Worm (Caenorhabditis elegans) whole organism, young adult: Measurements from ENCODE around the gene irld-39.
A peak's percentile ranks its signal among the peaks of the same experiment; 100 is the strongest.

Source experiments
- B0261.1 ChIP-seq: sonication (generic microtip); optimal IDR thresholded peaks from 2 replicates; lab custom pipeline; 2016; ENCODE audit warnings: mild to moderate bottlenecking, missing genetic modification characterization, moderate library complexity, missing compliant biosample characterization
- C06A6.2 ChIP-seq: fragments of 200-800 bp; sonication (Bioruptor generic); conservative IDR thresholded peaks from 2 replicates; pipeline ENCODE4 v1.3.6; 2022; ENCODE audit warnings: missing genetic modification characterization, missing compliant biosample characterization
- F23B12.7 ChIP-seq: sonication (generic microtip); optimal IDR thresholded peaks from 2 replicates; lab custom pipeline; 2017; ENCODE audit warnings: missing genetic modification characterization, mild to moderate bottlenecking, missing compliant biosample characterization, antibody characterized with exemption, moderate library complexity; ENCODE audit not compliant: insufficient read depth
- F33H1.4 ChIP-seq: fragments of 200-800 bp; sonication (Bioruptor generic); IDR thresholded peaks from 2 replicates; pipeline ENCODE4 v1.3.6; 2022; ENCODE audit warnings: missing genetic modification reagents, missing genetic modification characterization, missing compliant biosample characterization
- F49E8.2 ChIP-seq: sonication (generic microtip); optimal IDR thresholded peaks from 3 replicates; lab custom pipeline; 2017; ENCODE audit warnings: missing genetic modification characterization, mild to moderate bottlenecking, missing compliant biosample characterization, antibody characterized with exemption, moderate library complexity; ENCODE audit not compliant: insufficient read depth
- F57A8.1 ChIP-seq: fragments of 200-800 bp; sonication (Bioruptor generic); optimal IDR thresholded peaks from 2 replicates; lab custom pipeline; 2018; ENCODE audit warnings: mild to moderate bottlenecking, missing genetic modification characterization, moderate library complexity, missing compliant biosample characterization
- K12H6.12 ChIP-seq: fragments of 200-800 bp; sonication (Bioruptor generic); optimal IDR thresholded peaks from 2 replicates; lab custom pipeline; 2018; ENCODE audit warnings: mild to moderate bottlenecking, missing genetic modification characterization, missing compliant biosample characterization
- T26A5.8 ChIP-seq: sonication (generic microtip); optimal IDR thresholded peaks from 2 replicates; lab custom pipeline; 2016; ENCODE audit warnings: missing genetic modification characterization, missing compliant biosample characterization
- Y67H2A.10 ChIP-seq: fragments of 200-800 bp; sonication (Bioruptor generic); conservative IDR thresholded peaks from 2 replicates; pipeline ENCODE4 v1.3.6; 2022; ENCODE audit warnings: missing genetic modification reagents, missing genetic modification characterization, missing compliant biosample characterization
- ama-1 ChIP-seq, 3 experiments: fragments of 150-350 bp in 1 of 3; sonication (generic microtip) in 2 of 3; optimal IDR thresholded peaks; 2 replicates each; lab custom pipeline; 2014 to 2018; ENCODE audit warnings: missing biosample characterization in 2 of 3, missing genetic modification characterization in 2 of 3, missing genetic modification reagents in 2 of 3
- attf-6 ChIP-seq: fragments of 200-800 bp; sonication (Bioruptor generic); IDR thresholded peaks from 2 replicates; pipeline ENCODE4 v1.3.6; 2022; ENCODE audit warnings: missing genetic modification reagents, missing genetic modification characterization, missing compliant biosample characterization
- ceh-91 ChIP-seq: fragments of 200-800 bp; sonication (Bioruptor generic); IDR thresholded peaks from 2 replicates; pipeline ENCODE4 v1.3.6; 2022; ENCODE audit warnings: missing genetic modification reagents, missing genetic modification characterization, missing compliant biosample characterization
- die-1 ChIP-seq: sonication (generic microtip); optimal IDR thresholded peaks from 2 replicates; lab custom pipeline; 2016; ENCODE audit warnings: missing genotype, mild to moderate bottlenecking, missing genetic modification characterization, missing compliant biosample characterization
- dox-1 ChIP-seq: fragments of 200-800 bp; sonication (Bioruptor generic); IDR thresholded peaks from 2 replicates; pipeline ENCODE4 v1.3.6; 2022; ENCODE audit warnings: missing genetic modification reagents, missing genetic modification characterization, missing compliant biosample characterization
- dpff-1 ChIP-seq: sonication (generic microtip); optimal IDR thresholded peaks from 2 replicates; lab custom pipeline; 2017; ENCODE audit warnings: mild to moderate bottlenecking, missing genetic modification characterization, missing compliant biosample characterization
- ekl-4 ChIP-seq: fragments of 200-800 bp; sonication (Bioruptor generic); IDR thresholded peaks from 2 replicates; pipeline ENCODE4 v1.3.6; 2022; ENCODE audit warnings: missing genetic modification reagents, missing genetic modification characterization, missing compliant biosample characterization
- ets-4 ChIP-seq: fragments of 200-800 bp; sonication (Bioruptor generic); optimal IDR thresholded peaks from 2 replicates; lab custom pipeline; 2018; ENCODE audit warnings: mild to moderate bottlenecking, missing genetic modification characterization, missing compliant biosample characterization
- fkh-3 ChIP-seq: sonication (generic microtip); optimal IDR thresholded peaks from 2 replicates; lab custom pipeline; 2016; ENCODE audit warnings: mild to moderate bottlenecking, missing genetic modification characterization, missing compliant biosample characterization
- lag-1 ChIP-seq: fragments of 200-800 bp; sonication (Bioruptor generic); IDR thresholded peaks from 2 replicates; pipeline ENCODE4 v1.3.6; 2022; ENCODE audit warnings: missing genetic modification reagents, missing genetic modification characterization, missing compliant biosample characterization
- let-526 ChIP-seq: fragments of 200-800 bp; sonication (Bioruptor generic); IDR thresholded peaks from 2 replicates; pipeline ENCODE4 v1.3.6; 2022; ENCODE audit warnings: missing genetic modification reagents, missing genetic modification characterization, missing compliant biosample characterization
- lin-54 ChIP-seq: fragments of 200-800 bp; sonication (Bioruptor generic); optimal IDR thresholded peaks from 2 replicates; lab custom pipeline; 2018; ENCODE audit warnings: mild to moderate bottlenecking, missing genetic modification characterization, missing compliant biosample characterization
- lir-1 ChIP-seq: fragments of 200-800 bp; sonication (Bioruptor generic); conservative IDR thresholded peaks from 2 replicates; pipeline ENCODE4 v1.3.6; 2022; ENCODE audit warnings: missing genetic modification reagents, missing genetic modification characterization, missing compliant biosample characterization
- mcd-1 ChIP-seq: fragments of 200-800 bp; sonication (Bioruptor generic); IDR thresholded peaks from 2 replicates; pipeline ENCODE4 v1.3.6; 2022; ENCODE audit warnings: missing genetic modification reagents, missing genetic modification characterization, missing compliant biosample characterization
- mxl-1 ChIP-seq: sonication (generic microtip); optimal IDR thresholded peaks from 2 replicates; lab custom pipeline; 2016; ENCODE audit warnings: missing genetic modification characterization, missing compliant biosample characterization
- nfya-2 ChIP-seq: fragments of 200-800 bp; sonication (Bioruptor generic); IDR thresholded peaks from 2 replicates; pipeline ENCODE4 v1.3.6; 2022; ENCODE audit warnings: missing genetic modification reagents, missing genetic modification characterization, missing compliant biosample characterization
- nhr-27 ChIP-seq: fragments of 200-800 bp; sonication (Bioruptor generic); optimal IDR thresholded peaks from 2 replicates; lab custom pipeline; 2018; ENCODE audit warnings: mild to moderate bottlenecking, missing genetic modification characterization, moderate library complexity, missing compliant biosample characterization
- nhr-80 ChIP-seq: sonication (generic microtip); optimal IDR thresholded peaks from 2 replicates; lab custom pipeline; 2016; ENCODE audit warnings: missing genetic modification characterization, missing compliant biosample characterization
- nhr-90 ChIP-seq: sonication (generic microtip); optimal IDR thresholded peaks from 2 replicates; lab custom pipeline; 2016; ENCODE audit warnings: missing genotype, mild to moderate bottlenecking, missing genetic modification characterization, missing compliant biosample characterization
- pbrm-1 ChIP-seq: fragments of 200-800 bp; sonication (Bioruptor generic); IDR thresholded peaks from 2 replicates; pipeline ENCODE4 v1.3.6; 2022; ENCODE audit warnings: missing genetic modification reagents, missing genetic modification characterization, missing compliant biosample characterization
- rec-8 ChIP-seq, 2 experiments: sonication (generic microtip); optimal IDR thresholded peaks; 2 replicates each; lab custom pipeline; 2016; ENCODE audit warnings: mild to moderate bottlenecking in 2 of 2, missing genetic modification characterization in 2 of 2, missing genetic modification reagents in 2 of 2, missing genotype in 2 of 2, missing biosample characterization in 1 of 2, missing compliant biosample characterization in 1 of 2, moderate library complexity in 1 of 2
- repo-1 ChIP-seq: sonication (generic microtip); optimal IDR thresholded peaks from 2 replicates; lab custom pipeline; 2017; ENCODE audit warnings: mild to moderate bottlenecking, missing genetic modification characterization, missing compliant biosample characterization
- rpc-1 ChIP-seq, 2 experiments: fragments of 150-350 bp in 1 of 2; sonication (generic microtip) in 1 of 2; optimal IDR thresholded peaks; 2 replicates each; lab custom pipeline; 2014 to 2018; ENCODE audit warnings: missing biosample characterization in 1 of 2, missing genetic modification characterization in 1 of 2, missing genetic modification reagents in 1 of 2, missing genotype in 1 of 2
- snpc-4 ChIP-seq, 5 experiments: fragments of 150-350 bp in 1 of 5; sonication (generic microtip) in 4 of 5; optimal IDR thresholded peaks; 2 replicates each; lab custom pipeline; 2014 to 2018; ENCODE audit warnings: missing genetic modification characterization in 5 of 5, missing biosample characterization in 3 of 5, antibody characterized with exemption in 2 of 5, mild to moderate bottlenecking in 2 of 5, missing compliant biosample characterization in 2 of 5, missing genotype in 2 of 5, moderate library complexity in 2 of 5, missing genetic modification reagents in 1 of 5
- tbx-9 ChIP-seq: sonication (generic microtip); optimal IDR thresholded peaks from 2 replicates; lab custom pipeline; 2016; ENCODE audit warnings: borderline replicate concordance, missing genetic modification characterization, inconsistent platforms, missing compliant biosample characterization
- tlf-1 ChIP-seq: fragments of 200-800 bp; sonication (Bioruptor generic); optimal IDR thresholded peaks from 2 replicates; lab custom pipeline; 2018; ENCODE audit warnings: mild to moderate bottlenecking, missing genetic modification characterization, missing compliant biosample characterization
- ztf-22 ChIP-seq: fragments of 200-800 bp; sonication (Bioruptor generic); optimal IDR thresholded peaks from 2 replicates; lab custom pipeline; 2018; ENCODE audit warnings: mild to moderate bottlenecking, missing genetic modification characterization, moderate library complexity, missing compliant biosample characterization
- ztf-26 ChIP-seq: sonication (generic microtip); optimal IDR thresholded peaks from 2 replicates; lab custom pipeline; 2017; ENCODE audit warnings: missing genetic modification characterization, missing compliant biosample characterization
- ztf-28 ChIP-seq: fragments of 200-800 bp; sonication (Bioruptor generic); IDR thresholded peaks from 2 replicates; pipeline ENCODE4 v1.3.6; 2022; ENCODE audit warnings: missing genetic modification reagents, missing genetic modification characterization, missing compliant biosample characterization
- ztf-3 ChIP-seq: fragments of 200-800 bp; sonication (Bioruptor generic); optimal IDR thresholded peaks from 2 replicates; lab custom pipeline; 2018; ENCODE audit warnings: mild to moderate bottlenecking, missing genetic modification characterization, missing compliant biosample characterization
- ztf-6 ChIP-seq: fragments of 200-800 bp; sonication (Bioruptor generic); IDR thresholded peaks from 2 replicates; pipeline ENCODE4 v1.3.6; 2022; ENCODE audit warnings: missing genetic modification reagents, missing genetic modification characterization, missing compliant biosample characterization

The irld-39 gene

DNA sequence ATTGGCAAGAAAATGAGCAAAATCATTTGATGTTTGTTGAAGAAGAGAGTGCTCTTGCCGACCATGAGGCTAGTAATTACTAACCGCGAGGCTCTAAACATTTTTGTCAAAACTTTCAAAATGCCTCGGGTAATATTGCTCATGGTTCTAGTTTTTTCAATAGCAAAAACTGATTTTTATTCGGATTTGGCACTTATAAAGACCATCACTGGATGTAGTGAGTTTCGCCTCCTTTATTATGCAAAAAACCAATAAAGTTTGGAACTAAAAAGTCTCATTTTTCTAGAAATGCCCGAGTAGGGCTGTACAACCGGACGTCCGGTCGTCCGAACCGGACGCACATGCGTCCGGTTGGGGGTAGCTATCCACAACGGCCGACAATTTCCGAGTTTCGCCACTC, at the start of gene irld-39, which contains the start of gene hpa-1:
Gene irld-39 (plus strand): TSS at position 121 of the 400 bp plus-strand sequence.
Gene hpa-1 (minus strand): TSS at position 101 of the 400 bp plus-strand sequence.
- TF ChIP-seq ztf-22 (GFP tag; lab: Kevin White, UChicago) (no peak), lag-1 (GFP tag; lab: Robert Waterston, UW) (no peak), ama-1 (optimal IDR thresholded peaks at IDR 0.05; lab: Kevin White, UChicago) (no peak), ama-1 (GFP tag; optimal IDR thresholded peaks at IDR 0.05; lab: Kevin White, UChicago) (no peak), lir-1 (no peak), nhr-27 (tag; lab: Kevin White, UChicago) (no peak), tbx-9 (tag; lab: Kevin White, UChicago) (no peak), ets-4 (GFP tag; lab: Kevin White, UChicago) (no peak), T26A5.8 (tag; lab: Kevin White, UChicago) (no peak), B0261.1 (tag; lab: Kevin White, UChicago) (no peak), F57A8.1 (no peak), die-1 (tag; lab: Kevin White, UChicago) (no peak)

DNA sequence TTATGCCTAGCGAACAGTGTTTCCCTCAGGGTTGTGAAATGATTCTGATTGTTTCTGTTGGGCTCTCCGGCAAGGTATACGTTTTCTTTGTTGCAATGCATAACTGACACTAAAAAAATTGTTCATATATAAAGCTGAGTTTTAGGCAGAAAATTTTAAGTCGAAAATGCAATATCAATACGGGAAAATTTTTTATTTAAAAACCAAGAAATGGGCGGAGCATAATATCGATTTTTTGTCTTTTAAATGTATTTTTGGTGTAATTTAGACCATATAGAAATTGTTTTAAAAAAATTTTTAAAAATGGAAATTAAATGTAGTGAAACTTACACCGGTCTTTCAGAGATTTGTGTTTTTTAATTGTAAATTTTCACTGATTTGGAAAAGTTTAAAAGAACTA, 48.4 kb upstream of the irld-39 start, which contains the start of gene Y105C5B.1413:
Gene Y105C5B.1413 (minus strand): TSS at position 101 of the 400 bp plus-strand sequence.
- TF ChIP-seq nhr-80 (tag; lab: Kevin White, UChicago) (no peak), fkh-3 (no peak), F33H1.4 (GFP tag; lab: Robert Waterston, UW) (no peak), dpff-1 (tag; lab: Kevin White, UChicago) (no peak), F49E8.2 (tag; lab: Kevin White, UChicago) (no peak), ztf-3 (GFP tag; lab: Kevin White, UChicago) (no peak)

DNA sequence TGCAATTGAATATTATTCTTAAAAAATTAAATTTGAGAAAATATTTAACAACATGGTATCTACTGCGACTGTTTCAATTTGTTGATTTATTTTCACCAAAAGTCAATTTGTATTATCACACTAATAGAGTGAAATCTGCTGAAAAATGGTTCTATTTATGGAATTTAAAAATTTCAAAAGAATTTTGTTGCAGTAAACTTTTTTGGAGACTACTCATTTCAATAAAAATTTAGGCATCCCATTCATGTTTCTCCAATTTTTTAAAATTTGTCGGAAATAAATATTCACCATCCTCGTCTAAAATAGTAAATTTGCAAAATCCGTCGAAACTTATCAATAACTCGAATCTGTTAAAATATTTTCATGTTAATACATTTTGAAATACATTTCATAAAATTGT, 46.9 kb upstream of the irld-39 start:
- TF ChIP-seq pbrm-1 (no peak), snpc-4 (GFP tag; optimal IDR thresholded peaks at IDR 0.05; lab: Kevin White, UChicago) (no peak), snpc-4 (tag; optimal IDR thresholded peaks at IDR 0.05; lab: Kevin White, UChicago) (peak in 1 of 4 experiments; percentile 53), attf-6 (GFP tag; lab: Robert Waterston, UW) (peak; percentile 70)
- TF ChIP-seq, all 124 proteins: peak for 2

DNA sequence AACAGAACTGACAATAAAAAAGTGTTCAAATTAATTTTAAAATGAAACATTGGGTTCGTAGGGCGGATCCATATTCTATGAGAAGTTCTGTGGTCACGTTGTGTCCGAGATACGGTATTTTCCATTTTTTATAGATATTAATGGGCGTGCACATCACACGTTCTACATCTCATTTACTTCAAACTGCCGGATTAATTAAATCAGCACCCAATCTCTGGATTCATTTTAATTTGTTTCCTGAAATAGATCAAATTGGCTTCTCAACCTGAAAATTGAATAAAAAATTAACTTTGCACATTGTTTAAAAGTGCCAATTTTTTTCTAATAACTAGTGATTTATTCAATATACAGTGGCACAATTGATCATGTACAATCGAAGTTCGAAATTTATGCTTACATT, 41.4 kb upstream of the irld-39 start:
- TF ChIP-seq B0261.1 (tag; lab: Kevin White, UChicago) (no peak), tlf-1 (GFP tag; lab: Kevin White, UChicago) (no peak), Y67H2A.10 (no peak), lin-54 (GFP tag; lab: Kevin White, UChicago) (no peak), ztf-6 (GFP tag; lab: Robert Waterston, UW) (no peak), F57A8.1 (no peak), ceh-91 (GFP tag; lab: Robert Waterston, UW) (no peak), dox-1 (no peak), attf-6 (GFP tag; lab: Robert Waterston, UW) (peak; percentile 77), snpc-4 (GFP tag; optimal IDR thresholded peaks at IDR 0.05; lab: Kevin White, UChicago) (no peak), snpc-4 (tag; optimal IDR thresholded peaks at IDR 0.05; lab: Kevin White, UChicago) (peak in 1 of 4 experiments; percentile 42), nfya-2 (GFP tag; lab: Robert Waterston, UW) (no peak), C06A6.2 (GFP tag; lab: Robert Waterston, UW) (no peak), ets-4 (GFP tag; lab: Kevin White, UChicago) (no peak), K12H6.12 (tag; lab: Kevin White, UChicago) (no peak), let-526 (GFP tag; lab: Robert Waterston, UW) (no peak)

DNA sequence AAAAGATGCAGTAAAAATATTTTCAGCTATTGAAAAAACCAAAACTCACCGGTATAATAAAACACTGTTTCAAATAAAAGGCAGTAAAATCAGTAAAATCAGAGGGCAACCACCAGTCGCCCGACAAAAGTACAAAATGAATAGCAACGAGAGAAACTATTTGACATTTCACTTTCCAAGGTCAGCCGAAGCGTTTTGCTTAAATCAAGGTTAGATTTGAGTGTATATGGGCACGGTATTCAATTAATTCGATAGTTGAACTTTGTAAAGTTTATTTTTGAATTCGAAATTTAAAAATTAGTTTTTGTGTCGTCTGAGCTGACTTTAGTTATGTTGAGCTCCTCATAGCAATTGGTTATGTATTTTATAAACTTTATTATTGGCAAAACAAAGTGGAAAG, 40.2 kb upstream of the irld-39 start:
- no peak for TF ChIP-seq nhr-90 (tag; lab: Kevin White, UChicago)
- no peak for TF ChIP-seq ztf-28 (GFP tag; lab: Robert Waterston, UW)
- no peak for TF ChIP-seq F23B12.7 (tag; lab: Kevin White, UChicago)
- TF ChIP-seq mxl-1 (tag; lab: Kevin White, UChicago): no peak
- TF ChIP-seq nhr-27 (tag; lab: Kevin White, UChicago): no peak
- TF ChIP-seq ztf-26 (tag; lab: Kevin White, UChicago): no peak
- TF ChIP-seq mcd-1 (GFP tag; lab: Robert Waterston, UW): no peak
- no peak for TF ChIP-seq ekl-4
- TF ChIP-seq rpc-1 (optimal IDR thresholded peaks at IDR 0.05; lab: Kevin White, UChicago): no peak
- no peak for TF ChIP-seq rpc-1 (tag; optimal IDR thresholded peaks at IDR 0.05; lab: Kevin White, UChicago)
- no peak for TF ChIP-seq repo-1 (tag; lab: Kevin White, UChicago)
- no peak for TF ChIP-seq dpff-1 (tag; lab: Kevin White, UChicago)
- no peak for TF ChIP-seq T26A5.8 (tag; lab: Kevin White, UChicago)
- TF ChIP-seq rec-8 (tag; optimal IDR thresholded peaks at IDR 0.05; lab: Kevin White, UChicago): no peak
